Fruit fly (Drosophila melanogaster): ENCODE data around the gene CG3868.

CG3868 gene

dm6 chr3L:14364701-14365100 is 37.8 kb downstream of the CG3868 start (continued):
- TF ChIP-seq NfI (GFP tag; optimal IDR thresholded peaks at IDR 0.05): no peak
- no peak for TF ChIP-seq maf-S (GFP tag; optimal IDR thresholded peaks at IDR 0.05)
- TF ChIP-seq Scr (GFP tag; IDR thresholded peaks at IDR 0.05; ENCODE audit: partially characterized antibody): no peak
- TF ChIP-seq gsb-n (tag; optimal IDR thresholded peaks at IDR 0.05): peak; percentile 46
- peak; percentile 23 for TF ChIP-seq nmo (GFP tag; optimal IDR thresholded peaks at IDR 0.05)
- TF ChIP-seq CG10209 (GFP tag; optimal IDR thresholded peaks at IDR 0.05): peak; percentile 19
- no peak for TF ChIP-seq CG11085 (GFP tag; IDR thresholded peaks at IDR 0.05)
- TF ChIP-seq CG1602 (GFP tag; optimal IDR thresholded peaks at IDR 0.05): peak; percentile 69
- peak; percentile 53 for TF ChIP-seq CG4404 (GFP tag; IDR thresholded peaks at IDR 0.05)
- TF ChIP-seq Blimp-1 (GFP tag; optimal IDR thresholded peaks at IDR 0.05): peak; percentile 47
- peak; percentile 23 for TF ChIP-seq CG10267 (tag; optimal IDR thresholded peaks at IDR 0.05)
- TF ChIP-seq Pdp1 (GFP tag; optimal IDR thresholded peaks at IDR 0.05): peak; percentile 37 to 43
- no peak for TF ChIP-seq gt (GFP tag; IDR thresholded peaks at IDR 0.05)
- no peak; the same call in 1 of the 2 replicates for TF ChIP-seq CG10366 (GFP tag; IDR thresholded peaks at IDR 0.05)
- peak; percentile 4 for TF ChIP-seq CG30403 (GFP tag; optimal IDR thresholded peaks at IDR 0.05)
- no peak for TF ChIP-seq CG3838 (GFP tag; optimal IDR thresholded peaks at IDR 0.05)
- no peak for TF ChIP-seq CG9817 (tag; optimal IDR thresholded peaks at IDR 0.05)
- peak; percentile 74 for TF ChIP-seq CG12391 (tag; optimal IDR thresholded peaks at IDR 0.05)
- TF ChIP-seq dimm (GFP tag; IDR thresholded peaks at IDR 0.05): 0 out of 2 replicates have a peak, but pooled peaks have one; percentile 32
- TF ChIP-seq eve (GFP tag; optimal IDR thresholded peaks at IDR 0.05): peak in 1 of 2 experiments; percentile 36
- TF ChIP-seq CG8944 (GFP tag; optimal IDR thresholded peaks at IDR 0.05): peak; percentile 15
- TF ChIP-seq CG1603 (tag; optimal IDR thresholded peaks at IDR 0.05): peak; percentile 30
- no peak for TF ChIP-seq emc (GFP tag; optimal IDR thresholded peaks at IDR 0.05)
- TF ChIP-seq CG11504 (tag; optimal IDR thresholded peaks at IDR 0.05): peak; percentile 42
- TF ChIP-seq Dad (GFP tag; optimal IDR thresholded peaks at IDR 0.05): peak; percentile 19
- TF ChIP-seq bsh (GFP tag; optimal IDR thresholded peaks at IDR 0.05): peak; percentile 73 to 84
- TF ChIP-seq lilli (GFP tag; optimal IDR thresholded peaks at IDR 0.05): peak; percentile 37
- peak in 1 of 3 experiments; percentile 84 for TF ChIP-seq lola (GFP tag; optimal IDR thresholded peaks at IDR 0.05)
- peak; percentile 30 for TF ChIP-seq Abd-B (GFP tag; optimal IDR thresholded peaks at IDR 0.05)
- TF ChIP-seq ci (GFP tag; IDR thresholded peaks at IDR 0.05): peak; percentile 65; the same call in 2 of the 3 replicates
- peak; percentile 12 for TF ChIP-seq Usf (GFP tag; optimal IDR thresholded peaks at IDR 0.05)
- no peak for TF ChIP-seq cg (GFP tag; optimal IDR thresholded peaks at IDR 0.05)
- TF ChIP-seq CG14965 (GFP tag; optimal IDR thresholded peaks at IDR 0.05; ENCODE audit: borderline replicate concordance): no peak
- TF ChIP-seq CG15696 (tag; optimal IDR thresholded peaks at IDR 0.05): peak; percentile 69
- no peak for TF ChIP-seq CG3163 (GFP tag; optimal IDR thresholded peaks at IDR 0.05)
- peak; percentile 42; the same call in 1 of the 2 replicates for TF ChIP-seq CG31441 (GFP tag; IDR thresholded peaks at IDR 0.05)
- TF ChIP-seq CG8290 (GFP tag; optimal IDR thresholded peaks at IDR 0.05): no peak
- no peak for TF ChIP-seq CG8290 (tag; optimal IDR thresholded peaks at IDR 0.05)
- TF ChIP-seq dmrt99B (tag; optimal IDR thresholded peaks at IDR 0.05): no peak
- peak; percentile 49 for TF ChIP-seq bab2 (GFP tag; optimal IDR thresholded peaks at IDR 0.05)
- TF ChIP-seq Stat92E (GFP tag; optimal IDR thresholded peaks at IDR 0.05): no peak
- no peak for TF ChIP-seq Side (GFP tag; optimal IDR thresholded peaks at IDR 0.05)
- peak; percentile 44 for TF ChIP-seq CG2202 (tag; optimal IDR thresholded peaks at IDR 0.05)
- TF ChIP-seq ken (GFP tag; IDR thresholded peaks at IDR 0.05): no peak
- no peak for TF ChIP-seq ham (GFP tag; IDR thresholded peaks at IDR 0.05)
- TF ChIP-seq sd (tag; optimal IDR thresholded peaks at IDR 0.05): no peak
- TF ChIP-seq unpg (GFP tag; optimal IDR thresholded peaks at IDR 0.05): peak; percentile 34
- no peak for TF ChIP-seq stc (GFP tag; IDR thresholded peaks at IDR 0.05)
- TF ChIP-seq Dip3 (GFP tag; optimal IDR thresholded peaks at IDR 0.05): no peak
- TF ChIP-seq E2f2 (GFP tag; IDR thresholded peaks at IDR 0.05): no peak
